Worm (Caenorhabditis elegans) whole organism, L3 larva: ENCODE data around the gene W06D12.6.
A peak's percentile ranks its signal among the peaks of the same experiment; 100 is the strongest.

Experiments
- R02D3.7 ChIP-seq: fragments of 150-350 bp; optimal IDR thresholded peaks from 2 replicates; lab custom pipeline; 2014; ENCODE audit warnings: missing biosample characterization, missing genetic modification characterization
- ama-1 ChIP-seq: fragments of 150-350 bp; optimal IDR thresholded peaks from 2 replicates; lab custom pipeline; 2018
- ceh-28 ChIP-seq: fragments of 150-350 bp; optimal IDR thresholded peaks from 2 replicates; lab custom pipeline; 2014; ENCODE audit warnings: missing biosample characterization, missing genetic modification reagents, missing genetic modification characterization
- ceh-82 ChIP-seq: fragments of 150-350 bp; optimal IDR thresholded peaks from 2 replicates; lab custom pipeline; 2014; ENCODE audit warnings: missing biosample characterization, missing genetic modification characterization
- ceh-9 ChIP-seq: sonication (generic microtip); optimal IDR thresholded peaks from 2 replicates; lab custom pipeline; 2018; ENCODE audit warnings: missing biosample characterization, missing genetic modification characterization
- egl-27 ChIP-seq: sonication (generic microtip); optimal IDR thresholded peaks from 4 replicates; lab custom pipeline; 2017; ENCODE audit warnings: missing biosample characterization, missing genetic modification reagents, missing genetic modification characterization
- egl-5 ChIP-seq: fragments of 150-350 bp; optimal IDR thresholded peaks from 2 replicates; lab custom pipeline; 2017; ENCODE audit warnings: missing biosample characterization, missing genetic modification reagents, missing genetic modification characterization, inconsistent platforms
- elt-1 ChIP-seq: fragments of 150-350 bp; optimal IDR thresholded peaks from 2 replicates; lab custom pipeline; 2014; ENCODE audit warnings: missing biosample characterization, missing genetic modification characterization
- elt-2 ChIP-seq: sonication (generic microtip); optimal IDR thresholded peaks from 2 replicates; lab custom pipeline; 2016; ENCODE audit warnings: missing genetic modification reagents, mild to moderate bottlenecking, missing genetic modification characterization, missing compliant biosample characterization
- elt-3 ChIP-seq, 3 experiments: fragments of 150-350 bp in 1 of 3; sonication (generic microtip) in 2 of 3; optimal IDR thresholded peaks; 2 replicates in 2 of 3; 4 replicates in 1 of 3; lab custom pipeline; 2014 to 2017; ENCODE audit warnings: missing biosample characterization in 3 of 3, missing genetic modification characterization in 3 of 3
- fos-1 ChIP-seq: fragments of 150-350 bp; optimal IDR thresholded peaks from 2 replicates; lab custom pipeline; 2014; ENCODE audit warnings: missing biosample characterization, missing genetic modification characterization
- hmg-11 ChIP-seq: sonication (generic microtip); optimal IDR thresholded peaks from 2 replicates; lab custom pipeline; 2016; ENCODE audit warnings: missing genetic modification characterization, missing compliant biosample characterization
- lin-15B ChIP-seq: fragments of 150-350 bp; optimal IDR thresholded peaks from 2 replicates; lab custom pipeline; 2014; ENCODE audit warnings: missing biosample characterization, missing genetic modification characterization
- lin-39 ChIP-seq: fragments of 150-350 bp; optimal IDR thresholded peaks from 2 replicates; lab custom pipeline; 2018; ENCODE audit warnings: missing biosample characterization, missing genetic modification reagents, missing genetic modification characterization
- lsy-12 ChIP-seq: sonication (generic microtip); optimal IDR thresholded peaks from 2 replicates; lab custom pipeline; 2016; ENCODE audit warnings: mild to moderate bottlenecking, missing genetic modification characterization, missing compliant biosample characterization
- mdl-1 ChIP-seq: fragments of 150-350 bp; optimal IDR thresholded peaks from 2 replicates; lab custom pipeline; 2014; ENCODE audit warnings: missing biosample characterization, missing genetic modification characterization
- mml-1 ChIP-seq: fragments of 150-350 bp; sonication (generic microtip); optimal IDR thresholded peaks from 3 replicates; lab custom pipeline; 2014; ENCODE audit warnings: missing biosample characterization, missing genetic modification characterization
- nfya-1 ChIP-seq: sonication (generic microtip); optimal IDR thresholded peaks from 2 replicates; lab custom pipeline; 2017; ENCODE audit warnings: missing genetic modification characterization, mild to moderate bottlenecking, missing compliant biosample characterization, antibody characterized with exemption, moderate library complexity; ENCODE audit not compliant: insufficient read depth
- nhr-23 ChIP-seq: fragments of 150-350 bp; optimal IDR thresholded peaks from 2 replicates; lab custom pipeline; 2014; ENCODE audit warnings: missing biosample characterization, missing genetic modification reagents, missing genetic modification characterization
- nhr-237 ChIP-seq: fragments of 150-350 bp; optimal IDR thresholded peaks from 2 replicates; lab custom pipeline; 2014; ENCODE audit warnings: missing biosample characterization, missing genetic modification characterization
- nhr-25 ChIP-seq: sonication (generic microtip); optimal IDR thresholded peaks from 2 replicates; lab custom pipeline; 2017; ENCODE audit warnings: missing biosample characterization, missing genetic modification characterization
- nhr-28 ChIP-seq: fragments of 150-350 bp; optimal IDR thresholded peaks from 2 replicates; lab custom pipeline; 2014; ENCODE audit warnings: missing biosample characterization, missing genetic modification characterization
- nhr-43 ChIP-seq: sonication (generic microtip); optimal IDR thresholded peaks from 2 replicates; lab custom pipeline; 2016; ENCODE audit warnings: mild to moderate bottlenecking, missing genetic modification characterization, missing compliant biosample characterization; ENCODE audit not compliant: poor library complexity, severe bottlenecking
- nhr-67 ChIP-seq: fragments of 150-350 bp; optimal IDR thresholded peaks from 2 replicates; lab custom pipeline; 2014; ENCODE audit warnings: missing biosample characterization, missing genetic modification characterization
- nhr-77 ChIP-seq: fragments of 150-350 bp; optimal IDR thresholded peaks from 2 replicates; lab custom pipeline; 2014; ENCODE audit warnings: missing biosample characterization, missing genetic modification characterization
- pqm-1 ChIP-seq: fragments of 150-350 bp; optimal IDR thresholded peaks from 2 replicates; lab custom pipeline; 2017; ENCODE audit warnings: missing biosample characterization, missing genetic modification characterization, inconsistent platforms
- sea-2 ChIP-seq: fragments of 150-350 bp; sonication (generic microtip); optimal IDR thresholded peaks from 4 replicates; lab custom pipeline; 2014; ENCODE audit warnings: missing biosample characterization, missing genetic modification reagents, missing genetic modification characterization
- skn-1 ChIP-seq: fragments of 150-350 bp; optimal IDR thresholded peaks from 2 replicates; lab custom pipeline; 2014; ENCODE audit warnings: missing biosample characterization, missing genetic modification characterization
- snpc-4 ChIP-seq: fragments of 150-350 bp; optimal IDR thresholded peaks from 2 replicates; lab custom pipeline; 2014; ENCODE audit warnings: missing biosample characterization, missing genetic modification characterization
- tbx-2 ChIP-seq: sonication (generic microtip); optimal IDR thresholded peaks from 2 replicates; lab custom pipeline; 2016; ENCODE audit warnings: mild to moderate bottlenecking, missing genetic modification characterization, missing compliant biosample characterization
- unc-62 ChIP-seq: fragments of 150-350 bp; sonication (generic microtip); optimal IDR thresholded peaks from 4 replicates; lab custom pipeline; 2014; ENCODE audit warnings: missing biosample characterization, missing genetic modification reagents, missing genetic modification characterization
- ztf-4 ChIP-seq: fragments of 150-350 bp; optimal IDR thresholded peaks from 2 replicates; lab custom pipeline; 2014; ENCODE audit warnings: missing biosample characterization, missing genetic modification characterization

W06D12.6 gene

ce11 chrV:17700728-17701262 is 5.1 kb upstream of the W06D12.6 start, which contains the start of the genes Y26G10.5 and srh-32:
Gene Y26G10.5, minus strand, starts transcription at chrV:17700828.
Gene srh-32, plus strand, starts transcription at chrV:17701212.
- TF ChIP-seq nhr-28 (tag; lab: Kevin White, UChicago) (no peak), tbx-2 (no peak)

ce11 chrV:17706217-17706806 is 398 bp downstream of the W06D12.6 start:
- TF ChIP-seq nhr-25 (tag; lab: Kevin White, UChicago) (no peak), egl-5 (tag; lab: Kevin White, UChicago) (no peak), elt-1 (no peak), mml-1 (tag; lab: Kevin White, UChicago) (no peak), mdl-1 (tag; lab: Kevin White, UChicago) (no peak), ztf-4 (tag; lab: Kevin White, UChicago) (no peak), ama-1 (no peak), lin-39 (no peak), nhr-28 (tag; lab: Kevin White, UChicago) (no peak), nfya-1 (tag; lab: Kevin White, UChicago) (no peak)

DNA sequence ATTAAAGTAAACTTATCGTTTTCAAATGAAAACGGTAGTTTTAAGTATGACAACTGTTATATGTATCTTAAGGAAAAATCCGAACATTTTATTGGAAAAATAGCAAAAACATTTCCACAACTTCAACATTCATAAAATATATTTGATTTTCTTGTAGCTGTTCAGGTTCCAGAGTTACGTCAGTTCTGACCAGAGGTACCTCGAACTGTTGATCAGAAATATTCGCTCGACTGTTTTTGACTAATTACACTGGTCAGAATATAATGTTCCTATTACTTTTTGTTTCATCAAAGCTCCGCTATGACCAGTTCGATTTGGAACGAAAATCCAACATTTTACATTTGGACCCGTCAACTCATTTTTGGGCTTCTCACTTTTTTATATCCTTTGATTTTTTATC is 1.1 kb downstream of the W06D12.6 start, which contains the start of gene srh-31:
Gene srh-31 (plus strand): TSS at position 301 of the 400 bp plus-strand sequence.
- TF ChIP-seq elt-2: no peak
- no peak for TF ChIP-seq ceh-82 (tag; lab: Kevin White, UChicago)
- no peak for TF ChIP-seq nhr-28 (tag; lab: Kevin White, UChicago)
- no peak for TF ChIP-seq lin-15B (tag; lab: Kevin White, UChicago)
- no peak for TF ChIP-seq ceh-9 (tag; lab: Kevin White, UChicago)
- no peak for TF ChIP-seq unc-62 (GFP tag; lab: Kevin White, UChicago)
- no peak for TF ChIP-seq nhr-23 (tag; lab: Kevin White, UChicago)
- no peak for TF ChIP-seq nfya-1 (tag; lab: Kevin White, UChicago)
- no peak for TF ChIP-seq ceh-28 (tag; lab: Kevin White, UChicago)
- TF ChIP-seq ama-1: no peak
- no peak for TF ChIP-seq nhr-77 (tag; lab: Kevin White, UChicago)
- TF ChIP-seq pqm-1 (tag; lab: Kevin White, UChicago): no peak

- no peak for TF ChIP-seq sea-2 (GFP tag; lab: Kevin White, UChicago)
- TF ChIP-seq lsy-12 (tag; lab: Kevin White, UChicago): no peak
- TF ChIP-seq elt-3 (tag; optimal IDR thresholded peaks at IDR 0.05; lab: Kevin White, UChicago): no peak
- TF ChIP-seq, all 47 proteins: peak for 0
Measured at ce11 chrV:17712349-17712748, 6.4 kb downstream of the W06D12.6 start.

ce11 chrV:17714330-17714729 is 8.4 kb downstream of the W06D12.6 start, which contains the start of gene twk-33:
Gene twk-33, minus strand, starts transcription at chrV:17714377.
- no peak for TF ChIP-seq nhr-43 (tag; lab: Kevin White, UChicago)
- TF ChIP-seq fos-1: no peak
- TF ChIP-seq elt-2: peak; percentile 97
- no peak for TF ChIP-seq R02D3.7 (tag; lab: Kevin White, UChicago)
- no peak for TF ChIP-seq egl-27 (tag; lab: Kevin White, UChicago)
- peak; percentile 91 for TF ChIP-seq pqm-1 (tag; lab: Kevin White, UChicago)

- TF ChIP-seq hmg-11 (tag; lab: Kevin White, UChicago) (no peak), nhr-77 (tag; lab: Kevin White, UChicago) (no peak), elt-2 (no peak), nfya-1 (tag; lab: Kevin White, UChicago) (no peak), unc-62 (GFP tag; lab: Kevin White, UChicago) (no peak), nhr-237 (no peak), lsy-12 (tag; lab: Kevin White, UChicago) (no peak), skn-1 (no peak), snpc-4 (tag; lab: Kevin White, UChicago) (no peak), pqm-1 (tag; lab: Kevin White, UChicago) (no peak), ceh-9 (tag; lab: Kevin White, UChicago) (no peak), lin-15B (tag; lab: Kevin White, UChicago) (no peak), fos-1 (no peak), nhr-67 (tag; lab: Kevin White, UChicago) (no peak), lin-39 (no peak)
- TF ChIP-seq, all 47 proteins: peak for 0
Measured at ce11 chrV:17718647-17719046, 12.7 kb downstream of the W06D12.6 start, which contains the start of gene str-77. Gene str-77, plus strand, starts transcription at chrV:17718947.
